Worm (Caenorhabditis elegans) whole organism, mixed stage, embryonic: ENCODE data around the gene Y37E11AL.1.

Experiments
- M03D4.4 ChIP-seq: sonication (generic microtip); optimal IDR thresholded peaks from 2 replicates; lab custom pipeline; 2017; ENCODE audit warnings: mild to moderate bottlenecking, missing genetic modification characterization, missing compliant biosample characterization
- bed-3 ChIP-seq: fragments of 200-800 bp; sonication (Bioruptor generic); optimal IDR thresholded peaks from 3 replicates; lab custom pipeline; 2018; ENCODE audit warnings: mild to moderate bottlenecking, missing genetic modification characterization, moderate library complexity, missing compliant biosample characterization
- blmp-1 ChIP-seq: fragments of 150-350 bp; optimal IDR thresholded peaks from 2 replicates; lab custom pipeline; 2014; ENCODE audit warnings: missing biosample characterization, missing genetic modification characterization
- ceh-39 ChIP-seq: fragments of 150-350 bp; optimal IDR thresholded peaks from 2 replicates; lab custom pipeline; 2014; ENCODE audit warnings: missing biosample characterization, missing genetic modification characterization
- ceh-43 ChIP-seq: fragments of 200-800 bp; sonication (Bioruptor generic); optimal IDR thresholded peaks from 2 replicates; lab custom pipeline; 2018; ENCODE audit warnings: mild to moderate bottlenecking, missing genetic modification characterization, moderate library complexity, missing compliant biosample characterization
- ceh-83 ChIP-seq: fragments of 200-800 bp; sonication (Bioruptor generic); optimal IDR thresholded peaks from 2 replicates; lab custom pipeline; 2018; ENCODE audit warnings: mild to moderate bottlenecking, missing genetic modification characterization, missing compliant biosample characterization
- ces-1 ChIP-seq: fragments of 150-350 bp; optimal IDR thresholded peaks from 2 replicates; lab custom pipeline; 2014; ENCODE audit warnings: missing biosample characterization, missing genetic modification reagents, missing genetic modification characterization
- cnd-1 ChIP-seq: fragments of 200-800 bp; sonication (Bioruptor generic); optimal IDR thresholded peaks from 2 replicates; lab custom pipeline; 2018; ENCODE audit warnings: mild to moderate bottlenecking, missing genetic modification characterization, missing compliant biosample characterization
- drap-1 ChIP-seq: fragments of 200-800 bp; sonication (Bioruptor generic); optimal IDR thresholded peaks from 3 replicates; lab custom pipeline; 2018; ENCODE audit warnings: mild to moderate bottlenecking, missing genetic modification characterization, missing compliant biosample characterization
- elt-1 ChIP-seq: sonication (generic microtip); optimal IDR thresholded peaks from 2 replicates; lab custom pipeline; 2017; ENCODE audit warnings: missing genetic modification characterization, mild to moderate bottlenecking, missing compliant biosample characterization, antibody characterized with exemption, moderate library complexity, borderline replicate concordance; ENCODE audit not compliant: insufficient read depth
- flh-1 ChIP-seq: fragments of 200-800 bp; sonication (Bioruptor generic); optimal IDR thresholded peaks from 2 replicates; lab custom pipeline; 2018; ENCODE audit warnings: mild to moderate bottlenecking, missing genetic modification characterization, moderate library complexity, missing compliant biosample characterization
- ham-2 ChIP-seq: fragments of 200-800 bp; sonication (Bioruptor generic); optimal IDR thresholded peaks from 2 replicates; lab custom pipeline; 2018; ENCODE audit warnings: mild to moderate bottlenecking, missing genetic modification characterization, missing compliant biosample characterization
- lin-13 ChIP-seq: fragments of 150-350 bp; optimal IDR thresholded peaks from 2 replicates; lab custom pipeline; 2014; ENCODE audit warnings: missing biosample characterization, missing genetic modification characterization
- lsy-2 ChIP-seq: fragments of 150-350 bp; optimal IDR thresholded peaks from 2 replicates; lab custom pipeline; 2014; ENCODE audit warnings: missing biosample characterization, missing genetic modification characterization
- mab-5 ChIP-seq: fragments of 150-350 bp; optimal IDR thresholded peaks from 2 replicates; lab custom pipeline; 2014; ENCODE audit warnings: missing biosample characterization, missing genetic modification characterization
- mep-1 ChIP-seq: fragments of 150-350 bp; optimal IDR thresholded peaks from 2 replicates; lab custom pipeline; 2017; ENCODE audit warnings: missing biosample characterization, missing genetic modification reagents, missing genetic modification characterization, inconsistent platforms
- mls-2 ChIP-seq: sonication (generic microtip); optimal IDR thresholded peaks from 2 replicates; lab custom pipeline; 2016; ENCODE audit warnings: mild to moderate bottlenecking, missing genetic modification characterization, moderate library complexity, missing compliant biosample characterization
- nhr-12 ChIP-seq: fragments of 150-350 bp; optimal IDR thresholded peaks from 2 replicates; lab custom pipeline; 2014; ENCODE audit warnings: missing biosample characterization, missing genetic modification characterization
- nhr-2 ChIP-seq: fragments of 150-350 bp; optimal IDR thresholded peaks from 2 replicates; lab custom pipeline; 2014; ENCODE audit warnings: missing biosample characterization, missing genetic modification characterization
- nhr-237 ChIP-seq: fragments of 150-350 bp; optimal IDR thresholded peaks from 2 replicates; lab custom pipeline; 2014; ENCODE audit warnings: missing biosample characterization, missing genetic modification characterization
- nhr-28 ChIP-seq: fragments of 150-350 bp; optimal IDR thresholded peaks from 2 replicates; lab custom pipeline; 2014; ENCODE audit warnings: missing biosample characterization, missing genetic modification characterization
- nhr-76 ChIP-seq: sonication (generic microtip); optimal IDR thresholded peaks from 2 replicates; lab custom pipeline; 2017; ENCODE audit warnings: missing biosample characterization, missing genetic modification characterization
- sem-2 ChIP-seq: fragments of 200-800 bp; sonication (Bioruptor generic); optimal IDR thresholded peaks from 2 replicates; lab custom pipeline; 2018; ENCODE audit warnings: mild to moderate bottlenecking, missing genetic modification characterization, missing compliant biosample characterization
- sptf-1 ChIP-seq: sonication (generic microtip); optimal IDR thresholded peaks from 2 replicates; lab custom pipeline; 2017; ENCODE audit warnings: mild to moderate bottlenecking, missing genetic modification characterization, moderate library complexity, missing compliant biosample characterization
- tbx-8 ChIP-seq: fragments of 200-800 bp; sonication (Bioruptor generic); optimal IDR thresholded peaks from 2 replicates; lab custom pipeline; 2018; ENCODE audit warnings: mild to moderate bottlenecking, missing genetic modification characterization, moderate library complexity, missing compliant biosample characterization
- unc-120 ChIP-seq: sonication (generic microtip); optimal IDR thresholded peaks from 2 replicates; lab custom pipeline; 2017; ENCODE audit warnings: missing genetic modification characterization, missing compliant biosample characterization; ENCODE audit not compliant: poor library complexity, severe bottlenecking
- unc-39 ChIP-seq: fragments of 150-350 bp; optimal IDR thresholded peaks from 2 replicates; lab custom pipeline; 2014; ENCODE audit warnings: missing biosample characterization, missing genetic modification characterization
- zip-8 ChIP-seq: fragments of 150-350 bp; optimal IDR thresholded peaks from 2 replicates; lab custom pipeline; 2014; ENCODE audit warnings: missing biosample characterization, missing genetic modification characterization
- ztf-11 ChIP-seq: fragments of 150-350 bp; optimal IDR thresholded peaks from 2 replicates; lab custom pipeline; 2014; ENCODE audit warnings: missing biosample characterization, missing genetic modification characterization

The Y37E11AL.1 gene

DNA sequence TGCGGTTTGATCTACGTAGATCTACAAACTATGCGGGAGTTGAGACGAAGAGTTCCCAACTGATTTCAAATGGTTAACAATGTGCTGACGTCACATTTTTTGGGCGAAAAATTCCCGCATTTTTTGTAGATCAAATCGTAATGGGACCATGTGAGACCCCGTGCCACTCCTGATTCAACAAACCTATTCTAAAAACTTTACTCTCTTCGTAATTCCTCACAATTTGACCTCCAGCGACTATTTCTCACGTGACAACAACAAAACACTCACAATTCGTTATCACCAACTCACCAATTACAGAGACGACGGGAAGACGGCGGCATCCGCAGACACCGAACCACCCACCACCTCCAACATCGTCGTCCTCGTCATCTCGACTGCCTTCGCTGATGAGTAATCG lies 34.4 kb downstream of the Y37E11AL.1 start, which contains the start of gene siah-1:
siah-1 (plus strand) TSS at position 301 of the 400 bp plus-strand sequence.
- TF ChIP-seq nhr-237 (tag; lab: Kevin White, UChicago), result no peak
- no peak for TF ChIP-seq ceh-43 (GFP tag; lab: Kevin White, UChicago)
- TF ChIP-seq lsy-2 (tag; lab: Kevin White, UChicago), result no peak
- TF ChIP-seq ceh-83 (GFP tag; lab: Kevin White, UChicago), result peak; percentile 49
- TF ChIP-seq, all 35 proteins: peak for 1

DNA sequence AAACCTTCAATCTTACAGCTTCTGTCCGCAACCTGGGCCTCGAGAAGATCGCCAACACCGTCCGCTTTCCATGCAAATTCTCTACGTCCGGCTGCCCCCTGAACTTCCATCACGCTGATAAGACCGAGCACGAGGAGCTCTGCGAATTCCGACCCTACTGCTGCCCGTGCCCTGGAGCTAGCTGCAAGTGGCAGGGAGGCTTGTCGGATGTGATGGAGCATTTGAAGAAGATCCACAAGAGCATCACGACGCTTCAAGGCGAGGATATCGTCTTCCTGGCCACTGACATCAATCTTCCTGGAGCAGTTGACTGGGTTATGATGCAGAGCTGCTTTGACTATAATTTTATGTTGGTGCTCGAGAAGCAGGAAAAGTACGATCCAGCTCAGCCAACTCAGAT lies 36.5 kb downstream of the Y37E11AL.1 start:
- TF ChIP-seq ceh-43 (GFP tag; lab: Kevin White, UChicago) (no peak), sptf-1 (no peak), ham-2 (no peak), ceh-39 (tag; lab: Kevin White, UChicago) (no peak), mep-1 (tag; lab: Kevin White, UChicago) (no peak), mls-2 (no peak), drap-1 (GFP tag; lab: Kevin White, UChicago) (no peak), tbx-8 (no peak), ztf-11 (tag; lab: Kevin White, UChicago) (no peak), nhr-28 (tag; lab: Kevin White, UChicago) (no peak), flh-1 (GFP tag; lab: Kevin White, UChicago) (no peak), unc-39 (tag; lab: Kevin White, UChicago) (no peak), elt-1 (tag; lab: Kevin White, UChicago) (no peak), cnd-1 (tag; lab: Kevin White, UChicago) (no peak), blmp-1 (tag; lab: Kevin White, UChicago) (no peak), nhr-237 (tag; lab: Kevin White, UChicago) (no peak)

DNA sequence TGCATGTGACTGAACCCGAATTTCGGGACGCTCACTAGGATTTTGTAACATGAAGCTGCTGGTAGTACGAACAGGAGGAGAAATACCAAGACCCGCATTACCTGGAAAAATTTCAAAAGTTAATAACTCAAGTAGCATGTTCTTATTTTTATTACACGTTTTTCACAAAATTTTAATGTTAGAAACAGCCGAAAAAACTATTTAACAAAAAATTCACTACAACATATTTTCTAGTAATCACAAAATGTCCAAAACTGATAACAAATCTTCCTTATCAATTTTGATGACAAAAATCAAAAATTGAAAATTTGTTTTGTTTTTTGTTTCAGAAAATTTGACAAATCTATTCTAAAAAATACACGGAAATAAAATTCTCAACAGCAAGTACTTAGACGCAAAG lies 41.7 kb downstream of the Y37E11AL.1 start, which contains the start of gene ugt-45:
ugt-45 (minus strand) TSS at position 101 of the 400 bp plus-strand sequence.
- TF ChIP-seq nhr-2 (no peak), ces-1 (GFP tag; lab: Kevin White, UChicago) (no peak), mep-1 (tag; lab: Kevin White, UChicago) (no peak), blmp-1 (tag; lab: Kevin White, UChicago) (no peak), flh-1 (GFP tag; lab: Kevin White, UChicago) (no peak), unc-39 (tag; lab: Kevin White, UChicago) (no peak), sptf-1 (no peak), nhr-76 (tag; lab: Kevin White, UChicago) (no peak), nhr-28 (tag; lab: Kevin White, UChicago) (no peak), mls-2 (no peak), bed-3 (GFP tag; lab: Kevin White, UChicago) (no peak), lin-13 (tag; lab: Kevin White, UChicago) (no peak), nhr-237 (tag; lab: Kevin White, UChicago) (no peak), tbx-8 (no peak), sem-2 (no peak), elt-1 (tag; lab: Kevin White, UChicago) (no peak), M03D4.4 (tag; lab: Kevin White, UChicago) (no peak), zip-8 (tag; lab: Kevin White, UChicago) (no peak)

DNA sequence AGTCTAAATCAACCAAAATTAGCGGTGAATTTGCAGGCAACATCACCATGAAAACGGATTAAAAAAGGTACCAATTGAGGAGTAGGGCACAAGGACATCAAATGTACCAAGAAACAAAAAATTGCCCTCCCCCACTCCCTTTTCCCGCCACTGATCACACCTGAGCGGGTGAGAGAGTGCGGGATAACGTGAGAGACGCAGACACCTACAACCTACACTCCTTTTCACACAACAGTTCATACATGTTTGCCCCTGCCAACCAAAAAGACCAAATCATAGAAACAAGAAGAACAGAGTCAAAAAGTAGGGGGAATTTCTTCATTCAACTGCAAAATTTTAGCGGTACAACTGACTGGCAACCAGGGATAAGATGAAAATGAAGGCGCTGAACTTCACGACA lies 43.0 kb downstream of the Y37E11AL.1 start:
- TF ChIP-seq cnd-1 (tag; lab: Kevin White, UChicago) (no peak), nhr-12 (tag; lab: Kevin White, UChicago) (no peak)

DNA sequence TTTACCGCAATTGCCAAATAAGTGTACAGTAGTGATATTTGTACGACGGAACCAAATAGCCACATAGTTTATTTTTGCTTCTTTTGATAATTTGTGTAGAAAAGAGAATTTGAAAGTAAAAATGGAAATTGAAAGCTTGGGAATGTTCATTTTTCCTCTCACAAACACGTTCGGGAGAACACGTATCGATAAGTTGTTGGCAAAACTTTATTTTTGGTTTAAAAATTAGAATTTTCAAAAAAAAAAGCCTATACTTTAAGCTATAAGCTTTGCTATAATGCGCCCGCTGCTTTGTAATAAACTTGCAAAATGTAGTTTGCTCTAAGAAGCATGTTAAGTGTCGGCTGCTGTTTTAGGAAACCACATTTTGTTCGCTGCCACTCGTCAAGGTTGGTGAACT lies 46.1 kb downstream of the Y37E11AL.1 start, which contains the start of gene Y37E11AR.7:
Y37E11AR.7 (minus strand) TSS at position 101 of the 400 bp plus-strand sequence.
- TF ChIP-seq ceh-83 (GFP tag; lab: Kevin White, UChicago) (no peak), unc-120 (no peak), ces-1 (GFP tag; lab: Kevin White, UChicago) (no peak), tbx-8 (no peak), cnd-1 (tag; lab: Kevin White, UChicago) (no peak), nhr-2 (peak; percentile 45)

DNA sequence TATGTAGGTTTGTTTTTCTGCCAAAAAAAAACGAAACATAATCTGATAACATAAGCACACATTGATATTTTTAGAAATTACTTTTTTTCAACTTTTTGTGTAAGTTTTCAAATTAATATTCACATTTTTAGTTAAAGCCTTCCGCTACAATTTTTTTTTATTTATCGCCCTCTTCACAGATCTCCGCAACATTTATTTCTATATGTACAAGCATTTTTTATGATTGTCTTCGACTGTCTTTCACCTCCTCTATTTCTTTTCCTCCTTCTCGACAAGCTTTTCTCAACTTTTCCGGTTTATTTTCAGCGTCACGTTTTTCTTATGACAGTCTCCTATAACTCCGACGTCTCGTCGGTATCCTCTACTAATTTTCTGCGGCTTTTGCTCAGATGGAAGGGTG lies 46.6 kb downstream of the Y37E11AL.1 start, which contains the start of gene best-20:
best-20 (plus strand) TSS at position 301 of the 400 bp plus-strand sequence.
- no peak for TF ChIP-seq lin-13 (tag; lab: Kevin White, UChicago)
- TF ChIP-seq tbx-8, result no peak
- no peak for TF ChIP-seq M03D4.4 (tag; lab: Kevin White, UChicago)
- TF ChIP-seq nhr-237 (tag; lab: Kevin White, UChicago), result no peak
- no peak for TF ChIP-seq mab-5 (tag; lab: Kevin White, UChicago)
- no peak for TF ChIP-seq ceh-83 (GFP tag; lab: Kevin White, UChicago)
- no peak for TF ChIP-seq ceh-43 (GFP tag; lab: Kevin White, UChicago)
- TF ChIP-seq cnd-1 (tag; lab: Kevin White, UChicago), result no peak
- TF ChIP-seq ces-1 (GFP tag; lab: Kevin White, UChicago), result no peak
- no peak for TF ChIP-seq unc-39 (tag; lab: Kevin White, UChicago)
- TF ChIP-seq nhr-2, result no peak
- TF ChIP-seq sptf-1, result no peak
- TF ChIP-seq nhr-28 (tag; lab: Kevin White, UChicago), result no peak
- TF ChIP-seq, all 35 proteins: peak for 0
